Fruit fly (Drosophila melanogaster) whole organism, embryonic: ENCODE data around the gene stv.

Experiments
- Bdp1 ChIP-seq: fragments of 200-800 bp; sonication (Bioruptor generic); optimal IDR thresholded peaks from 3 replicates; lab custom pipeline; 2016; ENCODE audit warnings: missing biosample characterization, missing genetic modification characterization
- CG10462 ChIP-seq: fragments of 200-800 bp; sonication (Bioruptor generic); optimal IDR thresholded peaks from 2 replicates; lab custom pipeline; 2016; ENCODE audit warnings: missing biosample characterization, missing genetic modification characterization
- CG11085 ChIP-seq: fragments of 200-800 bp; sonication (Bioruptor generic); IDR thresholded peaks from 2 replicates; pipeline ENCODE4 v1.3.6; 2022; ENCODE audit warnings: missing biosample characterization, missing genetic modification characterization
- CG13624 ChIP-seq: fragments of 200-800 bp; sonication (Bioruptor generic); optimal IDR thresholded peaks from 2 replicates; lab custom pipeline; 2016; ENCODE audit warnings: missing biosample characterization, missing genetic modification characterization
- CG14667 ChIP-seq: fragments of 200-800 bp; sonication (Bioruptor generic); IDR thresholded peaks from 2 replicates; pipeline ENCODE4 v1.3.6; 2022; ENCODE audit warnings: missing biosample characterization, missing genetic modification characterization
- CG15601 ChIP-seq: fragments of 200-800 bp; sonication (Bioruptor generic); optimal IDR thresholded peaks from 3 replicates; lab custom pipeline; 2019; ENCODE audit warnings: missing biosample characterization, mild to moderate bottlenecking, missing genetic modification characterization, moderate library complexity
- CG16813 ChIP-seq: fragments of 200-800 bp; sonication (Bioruptor generic); IDR thresholded peaks from 3 replicates; pipeline ENCODE4 v1.3.6; 2022; ENCODE audit warnings: missing biosample characterization, missing genetic modification characterization; ENCODE audit not compliant: partially characterized antibody
- CG17385 ChIP-seq: fragments of 200-800 bp; sonication (Bioruptor generic); optimal IDR thresholded peaks from 3 replicates; lab custom pipeline; 2018; ENCODE audit warnings: missing biosample characterization, mild to moderate bottlenecking, missing genetic modification characterization
- CG17612 ChIP-seq: fragments of 200-800 bp; sonication (Bioruptor generic); IDR thresholded peaks from 2 replicates; pipeline ENCODE4 v1.3.6; 2022; ENCODE audit warnings: missing biosample characterization, missing genetic modification characterization
- CG1792 ChIP-seq: fragments of 200-800 bp; sonication (Bioruptor generic); optimal IDR thresholded peaks from 2 replicates; lab custom pipeline; 2016; ENCODE audit warnings: missing biosample characterization, missing genetic modification characterization
- CG18599 ChIP-seq: fragments of 200-800 bp; sonication (Bioruptor generic); optimal IDR thresholded peaks from 3 replicates; lab custom pipeline; 2017; ENCODE audit warnings: missing biosample characterization, missing genetic modification characterization, mild to moderate bottlenecking, moderate library complexity, missing genetic modification reagents
- CG31224 ChIP-seq: fragments of 200-800 bp; sonication (Bioruptor generic); IDR thresholded peaks from 2 replicates; pipeline ENCODE4 v1.3.6; 2022; ENCODE audit warnings: missing biosample characterization, missing genetic modification characterization
- CG3163 ChIP-seq: fragments of 200-800 bp; sonication (Bioruptor generic); optimal IDR thresholded peaks from 3 replicates; lab custom pipeline; 2016; ENCODE audit warnings: missing biosample characterization, missing genetic modification characterization
- CG32767 ChIP-seq: fragments of 200-800 bp; sonication (Bioruptor generic); IDR thresholded peaks from 2 replicates; pipeline ENCODE4 v1.3.6; 2022; ENCODE audit warnings: missing biosample characterization, missing genetic modification characterization
- CG3281 ChIP-seq: fragments of 200-800 bp; sonication (Bioruptor generic); optimal IDR thresholded peaks from 3 replicates; lab custom pipeline; 2017; ENCODE audit warnings: missing biosample characterization, mild to moderate bottlenecking, missing genetic modification characterization
- CG33557 ChIP-seq: fragments of 200-800 bp; sonication (Bioruptor generic); optimal IDR thresholded peaks from 2 replicates; lab custom pipeline; 2019; ENCODE audit warnings: missing biosample characterization, mild to moderate bottlenecking, missing genetic modification characterization, moderate library complexity
- CG6272 ChIP-seq: fragments of 200-800 bp; sonication (Bioruptor generic); IDR thresholded peaks from 2 replicates; pipeline ENCODE4 v1.3.6; 2022; ENCODE audit warnings: missing biosample characterization, missing genetic modification characterization
- CG6813 ChIP-seq: fragments of 200-800 bp; sonication (Bioruptor generic); optimal IDR thresholded peaks from 2 replicates; lab custom pipeline; 2017; ENCODE audit warnings: missing biosample characterization, missing genetic modification characterization, mild to moderate bottlenecking, moderate library complexity, missing genetic modification reagents
- CG7556 ChIP-seq: fragments of 200-800 bp; sonication (Bioruptor generic); optimal IDR thresholded peaks from 2 replicates; lab custom pipeline; 2017; ENCODE audit warnings: missing biosample characterization, mild to moderate bottlenecking, missing genetic modification characterization
- CG7987 ChIP-seq: fragments of 200-800 bp; sonication (Bioruptor generic); optimal IDR thresholded peaks from 2 replicates; lab custom pipeline; 2018; ENCODE audit warnings: missing biosample characterization, mild to moderate bottlenecking, missing genetic modification characterization, moderate library complexity
- CHES-1-like ChIP-seq: fragments of 200-800 bp; sonication (Bioruptor generic); optimal IDR thresholded peaks from 2 replicates; lab custom pipeline; 2016; ENCODE audit warnings: missing biosample characterization, missing genetic modification characterization
- CTCF ChIP-seq: fragments of 200-800 bp; sonication (Bioruptor generic); optimal IDR thresholded peaks from 2 replicates; lab custom pipeline; 2017; ENCODE audit warnings: missing biosample characterization, mild to moderate bottlenecking, missing genetic modification characterization, moderate library complexity
- Dip3 ChIP-seq: fragments of 200-800 bp; sonication (Bioruptor generic); optimal IDR thresholded peaks from 3 replicates; lab custom pipeline; 2016; ENCODE audit warnings: missing biosample characterization, missing genetic modification characterization
- HLH3B ChIP-seq: fragments of 200-800 bp; sonication (Bioruptor generic); IDR thresholded peaks from 2 replicates; pipeline ENCODE4 v1.3.6; 2022; ENCODE audit warnings: missing biosample characterization, missing genetic modification characterization
- Meics ChIP-seq: fragments of 200-800 bp; sonication (Bioruptor generic); optimal IDR thresholded peaks from 2 replicates; lab custom pipeline; 2017; ENCODE audit warnings: missing biosample characterization, mild to moderate bottlenecking, missing genetic modification characterization
- NFAT ChIP-seq: fragments of 200-800 bp; sonication (Bioruptor generic); IDR thresholded peaks from 2 replicates; pipeline ENCODE4 v1.3.6; 2022; ENCODE audit warnings: missing biosample characterization, missing genetic modification characterization
- Neu2 ChIP-seq: fragments of 200-800 bp; sonication (Bioruptor generic); optimal IDR thresholded peaks from 3 replicates; lab custom pipeline; 2016; ENCODE audit warnings: missing biosample characterization, missing genetic modification characterization, borderline replicate concordance
- Nf-YB ChIP-seq: fragments of 200-800 bp; sonication (Bioruptor generic); optimal IDR thresholded peaks from 3 replicates; lab custom pipeline; 2019; ENCODE audit warnings: missing biosample characterization, mild to moderate bottlenecking, missing genetic modification characterization, moderate library complexity
- caup ChIP-seq: fragments of 200-800 bp; sonication (Bioruptor generic); optimal IDR thresholded peaks from 3 replicates; lab custom pipeline; 2017; ENCODE audit warnings: missing biosample characterization, mild to moderate bottlenecking, missing genetic modification characterization, moderate library complexity; ENCODE audit not compliant: severe bottlenecking
- chm ChIP-seq: fragments of 200-800 bp; sonication (Bioruptor generic); IDR thresholded peaks from 2 replicates; pipeline ENCODE4 v1.3.6; 2022; ENCODE audit warnings: missing biosample characterization, missing genetic modification characterization
- ci ChIP-seq: fragments of 200-800 bp; sonication (Bioruptor generic); IDR thresholded peaks from 3 replicates; pipeline ENCODE4 v1.3.6; 2022; ENCODE audit warnings: missing biosample characterization, missing genetic modification characterization
- crol ChIP-seq: fragments of 200-800 bp; sonication (Bioruptor generic); IDR thresholded peaks from 2 replicates; pipeline ENCODE4 v1.3.6; 2022; ENCODE audit warnings: missing biosample characterization, missing genetic modification characterization
- her ChIP-seq: fragments of 200-800 bp; sonication (Bioruptor generic); optimal IDR thresholded peaks from 2 replicates; lab custom pipeline; 2016; ENCODE audit warnings: missing biosample characterization, missing genetic modification characterization
- kah ChIP-seq: fragments of 200-800 bp; sonication (Bioruptor generic); optimal IDR thresholded peaks from 2 replicates; lab custom pipeline; 2018; ENCODE audit warnings: missing biosample characterization, mild to moderate bottlenecking, missing genetic modification characterization
- kay ChIP-seq: fragments of 200-800 bp; sonication (Bioruptor generic); optimal IDR thresholded peaks from 2 replicates; lab custom pipeline; 2016; ENCODE audit warnings: missing biosample characterization, missing genetic modification characterization
- knrl ChIP-seq: fragments of 200-800 bp; sonication (Bioruptor generic); IDR thresholded peaks from 3 replicates; pipeline ENCODE4 v1.3.6; 2022; ENCODE audit warnings: missing biosample characterization, missing genetic modification characterization; ENCODE audit not compliant: partially characterized antibody
- lab ChIP-seq: fragments of 200-800 bp; sonication (Bioruptor generic); optimal IDR thresholded peaks from 3 replicates; lab custom pipeline; 2017; ENCODE audit warnings: missing biosample characterization, missing genetic modification characterization, mild to moderate bottlenecking, moderate library complexity, missing genetic modification reagents
- onecut ChIP-seq: fragments of 200-800 bp; sonication (Bioruptor generic); IDR thresholded peaks from 2 replicates; pipeline ENCODE4 v1.3.6; 2022; ENCODE audit warnings: missing biosample characterization, missing genetic modification characterization
- otp ChIP-seq: fragments of 200-800 bp; sonication (Bioruptor generic); IDR thresholded peaks from 3 replicates; pipeline ENCODE4, ENCODE4 v1.3.6; 2022; ENCODE audit warnings: missing biosample characterization, missing genetic modification characterization
- peb ChIP-seq: fragments of 200-800 bp; sonication (Bioruptor generic); IDR thresholded peaks from 2 replicates; pipeline ENCODE4 v1.3.6; 2022; ENCODE audit warnings: missing biosample characterization, missing genetic modification characterization
- ranshi ChIP-seq: fragments of 200-800 bp; sonication (Bioruptor generic); IDR thresholded peaks from 2 replicates; pipeline ENCODE4 v1.3.6; 2022; ENCODE audit warnings: missing biosample characterization, missing genetic modification characterization
- sc ChIP-seq, 3 experiments: fragments of >200 bp in 2 of 3; fragments of 200-800 bp in 1 of 3; sonication (Bioruptor generic) in 1 of 3; optimal IDR thresholded peaks; 2 replicates in 2 of 3; 3 replicates in 1 of 3; lab custom pipeline; 2017; ENCODE audit warnings: mild to moderate bottlenecking in 1 of 3, missing biosample characterization in 1 of 3, missing genetic modification characterization in 1 of 3, missing genetic modification reagents in 1 of 3
- so ChIP-seq: fragments of 200-800 bp; sonication (Bioruptor generic); IDR thresholded peaks from 3 replicates; pipeline ENCODE4 v1.3.6; 2022; ENCODE audit warnings: missing biosample characterization, missing genetic modification characterization
- stwl ChIP-seq: fragments of 200-800 bp; sonication (Bioruptor generic); optimal IDR thresholded peaks from 3 replicates; lab custom pipeline; 2018; ENCODE audit warnings: missing biosample characterization, mild to moderate bottlenecking, missing genetic modification characterization, moderate library complexity
- tap ChIP-seq: fragments of 200-800 bp; optimal IDR thresholded peaks from 3 replicates; lab custom pipeline; 2019; ENCODE audit warnings: missing biosample characterization, mild to moderate bottlenecking, missing genetic modification characterization, moderate library complexity
- tna ChIP-seq: fragments of 200-800 bp; sonication (Bioruptor generic); IDR thresholded peaks from 2 replicates; pipeline ENCODE4 v1.3.6; 2022; ENCODE audit warnings: missing biosample characterization, missing genetic modification characterization; ENCODE audit not compliant: partially characterized antibody
- toy ChIP-seq: fragments of 200-800 bp; sonication (Bioruptor generic); IDR thresholded peaks from 2 replicates; pipeline ENCODE4 v1.3.6; 2022; ENCODE audit warnings: missing biosample characterization, missing genetic modification characterization
- ttk ChIP-seq: fragments of 200-800 bp; sonication (Bioruptor generic); IDR thresholded peaks from 2 replicates; pipeline ENCODE4 v2.1.2; 2022; ENCODE audit warnings: missing biosample characterization, missing genetic modification characterization
- vnd ChIP-seq: fragments of 200-800 bp; sonication (Bioruptor generic); IDR thresholded peaks from 3 replicates; pipeline ENCODE4 v1.3.6; 2022; ENCODE audit warnings: missing biosample characterization, missing genetic modification characterization; ENCODE audit not compliant: partially characterized antibody
- zen ChIP-seq: fragments of 200-800 bp; sonication (Bioruptor generic); optimal IDR thresholded peaks from 3 replicates; lab custom pipeline; 2018; ENCODE audit warnings: missing biosample characterization, mild to moderate bottlenecking, missing genetic modification characterization, moderate library complexity

Gene stv

DNA sequence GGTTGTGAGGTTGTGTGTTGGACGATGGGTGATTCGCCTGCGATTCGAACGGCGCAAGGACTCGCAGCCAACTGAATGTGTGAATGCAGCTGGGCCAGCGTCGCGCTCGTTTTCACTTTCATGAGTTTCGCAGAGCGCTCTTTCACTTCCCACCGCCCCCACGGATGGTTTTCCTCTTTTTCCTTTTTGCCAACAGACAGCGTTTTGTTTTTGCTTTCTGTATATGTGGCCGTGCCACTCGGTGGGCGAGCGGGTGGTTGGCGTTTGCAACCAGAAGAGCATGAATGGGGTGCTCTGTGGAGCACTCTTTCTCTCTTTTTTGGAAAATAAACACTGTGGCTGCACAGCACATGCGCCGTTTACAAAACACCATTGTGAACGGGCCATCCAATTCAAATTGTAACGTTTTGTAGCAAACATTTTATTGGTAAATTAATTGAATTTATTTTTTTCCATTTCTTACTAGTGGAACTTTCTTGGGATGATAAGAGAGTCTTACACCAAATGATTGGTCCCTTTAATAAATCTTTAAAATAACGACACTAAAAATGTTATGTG lies 42.1 kb upstream of the stv start, which contains the start of gene CG10713:
Gene CG10713 (minus strand): TSS at position 60 of the 558 bp plus-strand sequence.
- no peak for TF ChIP-seq kah (GFP tag; lab: Kevin White, UChicago)
- TF ChIP-seq vnd, result no peak
- TF ChIP-seq knrl (GFP tag; lab: Robert Waterston, UW), result no peak
- TF ChIP-seq chm (GFP tag; lab: Robert Waterston, UW), result no peak
- TF ChIP-seq caup (GFP tag; lab: Kevin White, UChicago), result no peak
- no peak for TF ChIP-seq sc (optimal IDR thresholded peaks at IDR 0.05; lab: Kevin White, UChicago)
- no peak for TF ChIP-seq sc (GFP tag; optimal IDR thresholded peaks at IDR 0.05; lab: Kevin White, UChicago)
- TF ChIP-seq zen (tag; lab: Kevin White, UChicago), result no peak
- 0 out of 3 replicates have a peak, but pooled peaks have one; percentile 8 for TF ChIP-seq ci (GFP tag; lab: Robert Waterston, UW)
- TF ChIP-seq CG6813 (GFP tag; lab: Kevin White, UChicago), result no peak
- peak; percentile 81 for TF ChIP-seq crol (GFP tag; lab: Robert Waterston, UW)
- no peak for TF ChIP-seq Dip3 (GFP tag; lab: Kevin White, UChicago)
- TF ChIP-seq CG10462 (GFP tag; lab: Kevin White, UChicago), result no peak
- no peak for TF ChIP-seq CG33557 (GFP tag; lab: Kevin White, UChicago)
- no peak for TF ChIP-seq Bdp1 (GFP tag; lab: Kevin White, UChicago)
- 0 out of 3 replicates have a peak, but pooled peaks have one; percentile 13 for TF ChIP-seq so (GFP tag; lab: Robert Waterston, UW)
- no peak for TF ChIP-seq stwl
- no peak for TF ChIP-seq CG18599
- no peak for TF ChIP-seq CG31224 (GFP tag; lab: Robert Waterston, UW)
- TF ChIP-seq CG15601 (tag; lab: Kevin White, UChicago), result no peak
- no peak for TF ChIP-seq tna (GFP tag; lab: Robert Waterston, UW)
- no peak for TF ChIP-seq CG16813
- peak; percentile 89 for TF ChIP-seq CG3163 (GFP tag; lab: Kevin White, UChicago)
- no peak for TF ChIP-seq NFAT
- no peak for TF ChIP-seq CG13624 (GFP tag; lab: Kevin White, UChicago)
- no peak for TF ChIP-seq tap (tag; lab: Kevin White, UChicago)
- no peak for TF ChIP-seq ttk (GFP tag; lab: Robert Waterston, UW)
- TF ChIP-seq CG14667 (GFP tag; lab: Robert Waterston, UW), result no peak
- TF ChIP-seq kay (GFP tag; lab: Kevin White, UChicago), result no peak
- no peak for TF ChIP-seq CG6272
- TF ChIP-seq Nf-YB, result no peak
- no peak for TF ChIP-seq CG7987
- TF ChIP-seq CG3281 (GFP tag; lab: Kevin White, UChicago), result no peak
- no peak for TF ChIP-seq her (GFP tag; lab: Kevin White, UChicago)
- TF ChIP-seq CG1792, result no peak
- no peak for TF ChIP-seq otp (GFP tag; lab: Robert Waterston, UW)
- TF ChIP-seq CG17612 (GFP tag; lab: Robert Waterston, UW), result no peak
- no peak for TF ChIP-seq toy (GFP tag; lab: Robert Waterston, UW)
- TF ChIP-seq CHES-1-like (GFP tag; lab: Kevin White, UChicago), result no peak
- no peak for TF ChIP-seq onecut
- peak; percentile 18; the same call in 1 of the 2 replicates for TF ChIP-seq HLH3B (GFP tag; lab: Robert Waterston, UW)
- no peak for TF ChIP-seq lab
- TF ChIP-seq ranshi (GFP tag; lab: Robert Waterston, UW), result no peak
- no peak for TF ChIP-seq Neu2 (GFP tag; lab: Kevin White, UChicago)
- TF ChIP-seq CG17385 (GFP tag; lab: Kevin White, UChicago), result no peak
- no peak for TF ChIP-seq CTCF (GFP tag; lab: Kevin White, UChicago)
- TF ChIP-seq Meics (GFP tag; lab: Kevin White, UChicago), result no peak
- peak; percentile 48; the same call in 1 of the 2 replicates for TF ChIP-seq CG32767 (GFP tag; lab: Robert Waterston, UW)
- TF ChIP-seq CG11085, result 0 out of 2 replicates have a peak, but pooled peaks have one; percentile 7
- TF ChIP-seq peb, result no peak
- no peak for TF ChIP-seq CG7556 (GFP tag; lab: Kevin White, UChicago)
